Worm (Caenorhabditis elegans) whole organism, L3 larva: ENCODE data around the gene sec-20.

ENCODE experiments used
- R02D3.7 ChIP-seq: fragments of 150-350 bp; optimal IDR thresholded peaks from 2 replicates; lab custom pipeline; 2014; ENCODE audit warnings: missing biosample characterization, missing genetic modification characterization
- ZK546.5 ChIP-seq: sonication (generic microtip); optimal IDR thresholded peaks from 2 replicates; lab custom pipeline; 2017; ENCODE audit warnings: missing biosample characterization, missing genetic modification characterization
- ceh-16 ChIP-seq: sonication (generic microtip); optimal IDR thresholded peaks from 2 replicates; lab custom pipeline; 2017; ENCODE audit warnings: missing biosample characterization, missing genetic modification characterization
- ceh-28 ChIP-seq: fragments of 150-350 bp; optimal IDR thresholded peaks from 2 replicates; lab custom pipeline; 2014; ENCODE audit warnings: missing biosample characterization, missing genetic modification reagents, missing genetic modification characterization
- ceh-82 ChIP-seq: fragments of 150-350 bp; optimal IDR thresholded peaks from 2 replicates; lab custom pipeline; 2014; ENCODE audit warnings: missing biosample characterization, missing genetic modification characterization
- daf-12 ChIP-seq: fragments of 150-350 bp; optimal IDR thresholded peaks from 2 replicates; lab custom pipeline; 2014; ENCODE audit warnings: missing biosample characterization, missing genetic modification reagents, missing genetic modification characterization
- egl-27 ChIP-seq: sonication (generic microtip); optimal IDR thresholded peaks from 4 replicates; lab custom pipeline; 2017; ENCODE audit warnings: missing biosample characterization, missing genetic modification reagents, missing genetic modification characterization
- egl-5 ChIP-seq: fragments of 150-350 bp; optimal IDR thresholded peaks from 2 replicates; lab custom pipeline; 2017; ENCODE audit warnings: missing biosample characterization, missing genetic modification reagents, missing genetic modification characterization, inconsistent platforms
- elt-2 ChIP-seq: sonication (generic microtip); optimal IDR thresholded peaks from 2 replicates; lab custom pipeline; 2016; ENCODE audit warnings: missing genetic modification reagents, mild to moderate bottlenecking, missing genetic modification characterization, missing compliant biosample characterization
- elt-3 ChIP-seq, 3 experiments: fragments of 150-350 bp in 1 of 3; sonication (generic microtip) in 2 of 3; optimal IDR thresholded peaks; 2 replicates in 2 of 3; 4 replicates in 1 of 3; lab custom pipeline; 2014 to 2017; ENCODE audit warnings: missing biosample characterization in 3 of 3, missing genetic modification characterization in 3 of 3
- eor-1 ChIP-seq, 2 experiments: fragments of 150-350 bp; optimal IDR thresholded peaks; 2 replicates each; lab custom pipeline; 2014 to 2018; ENCODE audit warnings: missing biosample characterization in 2 of 2, missing genetic modification characterization in 2 of 2
- fos-1 ChIP-seq: fragments of 150-350 bp; optimal IDR thresholded peaks from 2 replicates; lab custom pipeline; 2014; ENCODE audit warnings: missing biosample characterization, missing genetic modification characterization
- hmg-11 ChIP-seq: sonication (generic microtip); optimal IDR thresholded peaks from 2 replicates; lab custom pipeline; 2016; ENCODE audit warnings: missing genetic modification characterization, missing compliant biosample characterization
- jun-1 ChIP-seq: fragments of 150-350 bp; optimal IDR thresholded peaks from 2 replicates; lab custom pipeline; 2014; ENCODE audit warnings: missing biosample characterization, missing genetic modification reagents, missing genetic modification characterization
- lin-39 ChIP-seq: fragments of 150-350 bp; optimal IDR thresholded peaks from 2 replicates; lab custom pipeline; 2018; ENCODE audit warnings: missing biosample characterization, missing genetic modification reagents, missing genetic modification characterization
- mdl-1 ChIP-seq: fragments of 150-350 bp; optimal IDR thresholded peaks from 2 replicates; lab custom pipeline; 2014; ENCODE audit warnings: missing biosample characterization, missing genetic modification characterization
- nfya-1 ChIP-seq: sonication (generic microtip); optimal IDR thresholded peaks from 2 replicates; lab custom pipeline; 2017; ENCODE audit warnings: missing genetic modification characterization, mild to moderate bottlenecking, missing compliant biosample characterization, antibody characterized with exemption, moderate library complexity; ENCODE audit not compliant: insufficient read depth
- nhr-11 ChIP-seq: fragments of 150-350 bp; optimal IDR thresholded peaks from 2 replicates; lab custom pipeline; 2014; ENCODE audit warnings: missing biosample characterization, missing genetic modification characterization
- nhr-237 ChIP-seq: fragments of 150-350 bp; optimal IDR thresholded peaks from 2 replicates; lab custom pipeline; 2014; ENCODE audit warnings: missing biosample characterization, missing genetic modification characterization
- nhr-25 ChIP-seq: sonication (generic microtip); optimal IDR thresholded peaks from 2 replicates; lab custom pipeline; 2017; ENCODE audit warnings: missing biosample characterization, missing genetic modification characterization
- nhr-28 ChIP-seq: fragments of 150-350 bp; optimal IDR thresholded peaks from 2 replicates; lab custom pipeline; 2014; ENCODE audit warnings: missing biosample characterization, missing genetic modification characterization
- nhr-43 ChIP-seq: sonication (generic microtip); optimal IDR thresholded peaks from 2 replicates; lab custom pipeline; 2016; ENCODE audit warnings: mild to moderate bottlenecking, missing genetic modification characterization, missing compliant biosample characterization; ENCODE audit not compliant: poor library complexity, severe bottlenecking
- nhr-76 ChIP-seq: fragments of 150-350 bp; sonication (generic microtip); optimal IDR thresholded peaks from 5 replicates; lab custom pipeline; 2014; ENCODE audit warnings: missing biosample characterization, missing genetic modification characterization
- nhr-77 ChIP-seq: fragments of 150-350 bp; optimal IDR thresholded peaks from 2 replicates; lab custom pipeline; 2014; ENCODE audit warnings: missing biosample characterization, missing genetic modification characterization
- pqm-1 ChIP-seq: fragments of 150-350 bp; optimal IDR thresholded peaks from 2 replicates; lab custom pipeline; 2017; ENCODE audit warnings: missing biosample characterization, missing genetic modification characterization, inconsistent platforms
- sea-2 ChIP-seq: fragments of 150-350 bp; sonication (generic microtip); optimal IDR thresholded peaks from 4 replicates; lab custom pipeline; 2014; ENCODE audit warnings: missing biosample characterization, missing genetic modification reagents, missing genetic modification characterization
- skn-1 ChIP-seq: fragments of 150-350 bp; optimal IDR thresholded peaks from 2 replicates; lab custom pipeline; 2014; ENCODE audit warnings: missing biosample characterization, missing genetic modification characterization
- snpc-4 ChIP-seq: fragments of 150-350 bp; optimal IDR thresholded peaks from 2 replicates; lab custom pipeline; 2014; ENCODE audit warnings: missing biosample characterization, missing genetic modification characterization
- tbx-2 ChIP-seq: sonication (generic microtip); optimal IDR thresholded peaks from 2 replicates; lab custom pipeline; 2016; ENCODE audit warnings: mild to moderate bottlenecking, missing genetic modification characterization, missing compliant biosample characterization
- zag-1 ChIP-seq: fragments of 150-350 bp; optimal IDR thresholded peaks from 2 replicates; lab custom pipeline; 2014; ENCODE audit warnings: missing biosample characterization, missing genetic modification characterization
- ztf-11 ChIP-seq: fragments of 150-350 bp; optimal IDR thresholded peaks from 2 replicates; lab custom pipeline; 2014; ENCODE audit warnings: missing biosample characterization, missing genetic modification characterization
- ztf-4 ChIP-seq: fragments of 150-350 bp; optimal IDR thresholded peaks from 2 replicates; lab custom pipeline; 2014; ENCODE audit warnings: missing biosample characterization, missing genetic modification characterization

sec-20 gene

ce11 chrIII:180963-181362, 10.9 kb upstream of the sec-20 start, which contains the start of gene F40G9.5:
Gene F40G9.5 (plus strand): TSS chrIII:181263.
- TF ChIP-seq nfya-1 (tag; lab: Kevin White, UChicago) (no peak), mdl-1 (no peak), eor-1 (tag; optimal IDR thresholded peaks at IDR 0.05; lab: Kevin White, UChicago) (no peak), egl-27 (tag; lab: Kevin White, UChicago) (no peak), nhr-25 (tag; lab: Kevin White, UChicago) (no peak), ceh-28 (tag; lab: Kevin White, UChicago) (no peak), ztf-4 (no peak), pqm-1 (tag; lab: Kevin White, UChicago) (no peak), elt-2 (tag; lab: Kevin White, UChicago) (no peak), nhr-28 (tag; lab: Kevin White, UChicago) (no peak)

ce11 chrIII:182080-182479, 9.8 kb upstream of the sec-20 start, which contains the start of gene F40G9.15:
Gene F40G9.15 (plus strand): TSS chrIII:182380.
- no peak for TF ChIP-seq ztf-4
- TF ChIP-seq nhr-77 (tag; lab: Kevin White, UChicago), result no peak
- TF ChIP-seq snpc-4, result no peak
- TF ChIP-seq egl-5 (tag; lab: Kevin White, UChicago), result no peak
- TF ChIP-seq nhr-28 (tag; lab: Kevin White, UChicago), result no peak
- TF ChIP-seq nhr-76 (tag; lab: Kevin White, UChicago), result no peak
- TF ChIP-seq jun-1 (tag; lab: Kevin White, UChicago), result no peak
- no peak for TF ChIP-seq pqm-1 (tag; lab: Kevin White, UChicago)
- TF ChIP-seq tbx-2 (tag; lab: Kevin White, UChicago), result no peak
- TF ChIP-seq ZK546.5 (tag; lab: Kevin White, UChicago), result no peak
- no peak for TF ChIP-seq fos-1
- no peak for TF ChIP-seq R02D3.7 (tag; lab: Kevin White, UChicago)

ce11 chrIII:183072-183471, 8.8 kb upstream of the sec-20 start:
- no peak for TF ChIP-seq ztf-4
- TF ChIP-seq pqm-1 (tag; lab: Kevin White, UChicago), result peak; percentile 52
- TF ChIP-seq tbx-2 (tag; lab: Kevin White, UChicago), result no peak
- TF ChIP-seq daf-12 (tag; lab: Kevin White, UChicago), result no peak
- TF ChIP-seq elt-2 (tag; lab: Kevin White, UChicago), result peak; percentile 66

ce11 chrIII:184335-184734, 7.6 kb upstream of the sec-20 start:
- TF ChIP-seq nhr-11 (tag; lab: Kevin White, UChicago) (no peak), ceh-28 (tag; lab: Kevin White, UChicago) (peak; percentile 49)

ce11 chrIII:185909-186308, 6.0 kb upstream of the sec-20 start:
- peak; percentile 19 for TF ChIP-seq elt-2 (tag; lab: Kevin White, UChicago)

- TF ChIP-seq ceh-16 (tag; lab: Kevin White, UChicago) (no peak), lin-39 (tag; lab: Kevin White, UChicago) (no peak), skn-1 (tag; lab: Kevin White, UChicago) (no peak), jun-1 (tag; lab: Kevin White, UChicago) (no peak), nhr-237 (no peak), elt-3 (tag; optimal IDR thresholded peaks at IDR 0.05; lab: Kevin White, UChicago) (no peak), eor-1 (tag; optimal IDR thresholded peaks at IDR 0.05; lab: Kevin White, UChicago) (no peak), nhr-11 (tag; lab: Kevin White, UChicago) (no peak), nfya-1 (tag; lab: Kevin White, UChicago) (no peak), sea-2 (GFP tag; lab: Kevin White, UChicago) (no peak), ceh-82 (tag; lab: Kevin White, UChicago) (no peak), zag-1 (tag; lab: Kevin White, UChicago) (no peak), nhr-76 (tag; lab: Kevin White, UChicago) (no peak), ztf-11 (tag; lab: Kevin White, UChicago) (no peak), hmg-11 (tag; lab: Kevin White, UChicago) (no peak), nhr-43 (no peak), mdl-1 (no peak), pqm-1 (tag; lab: Kevin White, UChicago) (no peak)
Observed at ce11 chrIII:187829-188228, 4.1 kb upstream of the sec-20 start, which contains the start of gene mxl-2. Gene mxl-2 (minus strand): TSS chrIII:188131.
